Fruit fly (Drosophila melanogaster) whole organism, prepupa: ENCODE data around the gene Pk34A.
A peak's percentile ranks its signal among the peaks of the same experiment; 100 is the strongest.

Experiments
- Blimp-1 ChIP-seq: fragments of 200-800 bp; sonication (Bioruptor generic); optimal IDR thresholded peaks from 3 replicates; lab custom pipeline; 2017; ENCODE audit warnings: missing biosample characterization, missing genetic modification characterization, mild to moderate bottlenecking, moderate library complexity, missing genetic modification reagents
- CG10631 ChIP-seq: fragments of 200-800 bp; sonication (Bioruptor generic); optimal IDR thresholded peaks from 2 replicates; lab custom pipeline; 2016; ENCODE audit warnings: missing biosample characterization, missing genetic modification characterization
- CG10669 ChIP-seq: fragments of 200-800 bp; sonication (Bioruptor generic); optimal IDR thresholded peaks from 3 replicates; lab custom pipeline; 2018; ENCODE audit warnings: missing biosample characterization, mild to moderate bottlenecking, missing genetic modification characterization, moderate library complexity
- CG11294 ChIP-seq: fragments of 200-800 bp; sonication (Bioruptor generic); IDR thresholded peaks from 2 replicates; pipeline ENCODE4 v1.3.6; 2022; ENCODE audit warnings: missing biosample characterization, missing genetic modification characterization
- CG11762 ChIP-seq: fragments of 200-800 bp; sonication (Bioruptor generic); optimal IDR thresholded peaks from 3 replicates; lab custom pipeline; 2016; ENCODE audit warnings: missing biosample characterization, missing genetic modification characterization; ENCODE audit not compliant: insufficient read depth
- CG11902 ChIP-seq: fragments of 200-800 bp; sonication (Bioruptor generic); optimal IDR thresholded peaks from 3 replicates; lab custom pipeline; 2016; ENCODE audit warnings: missing biosample characterization, missing genetic modification characterization
- CG15336 ChIP-seq: fragments of 200-800 bp; sonication (Bioruptor generic); IDR thresholded peaks from 2 replicates; pipeline ENCODE4 v1.3.6; 2022; ENCODE audit warnings: missing biosample characterization, missing genetic modification characterization
- CG1621 ChIP-seq: fragments of 200-800 bp; sonication (Bioruptor generic); optimal IDR thresholded peaks from 3 replicates; lab custom pipeline; 2018; ENCODE audit warnings: missing biosample characterization, mild to moderate bottlenecking, missing genetic modification characterization
- CG16779 ChIP-seq: fragments of 200-800 bp; sonication (Bioruptor generic); optimal IDR thresholded peaks from 3 replicates; lab custom pipeline; 2017; ENCODE audit warnings: missing biosample characterization, mild to moderate bottlenecking, missing genetic modification characterization
- CG3032 ChIP-seq: fragments of 200-800 bp; optimal IDR thresholded peaks from 2 replicates; lab custom pipeline; 2019; ENCODE audit warnings: missing biosample characterization, mild to moderate bottlenecking, missing genetic modification characterization, moderate library complexity
- CG31627 ChIP-seq: fragments of 200-800 bp; sonication (Bioruptor generic); optimal IDR thresholded peaks from 3 replicates; lab custom pipeline; 2016; ENCODE audit warnings: missing biosample characterization, missing genetic modification characterization
- CG32006 ChIP-seq: fragments of 200-800 bp; sonication (Bioruptor generic); optimal IDR thresholded peaks from 3 replicates; lab custom pipeline; 2017; ENCODE audit warnings: missing biosample characterization, mild to moderate bottlenecking, missing genetic modification characterization
- CG34406 ChIP-seq: fragments of 200-800 bp; sonication (Bioruptor generic); optimal IDR thresholded peaks from 3 replicates; lab custom pipeline; 2016; ENCODE audit warnings: missing biosample characterization, missing genetic modification characterization
- CG3919 ChIP-seq: fragments of 200-800 bp; sonication (Bioruptor generic); optimal IDR thresholded peaks from 3 replicates; lab custom pipeline; 2016; ENCODE audit warnings: missing biosample characterization, missing genetic modification characterization
- CG4318 ChIP-seq: fragments of 200-800 bp; sonication (Bioruptor generic); optimal IDR thresholded peaks from 3 replicates; lab custom pipeline; 2017; ENCODE audit warnings: missing biosample characterization, mild to moderate bottlenecking, missing genetic modification characterization
- CG6163 ChIP-seq: fragments of 200-800 bp; sonication (Bioruptor generic); IDR thresholded peaks from 3 replicates; pipeline ENCODE4 v1.3.6; 2022; ENCODE audit warnings: missing biosample characterization, missing genetic modification characterization
- CG6792 ChIP-seq: fragments of 200-800 bp; sonication (Bioruptor generic); optimal IDR thresholded peaks from 3 replicates; lab custom pipeline; 2016; ENCODE audit warnings: missing biosample characterization, missing genetic modification characterization
- CG6808 ChIP-seq: fragments of 200-800 bp; sonication (Bioruptor generic); optimal IDR thresholded peaks from 3 replicates; lab custom pipeline; 2017; ENCODE audit warnings: missing biosample characterization, missing genetic modification characterization, mild to moderate bottlenecking, moderate library complexity, missing genetic modification reagents
- CG6854 ChIP-seq: fragments of 200-800 bp; sonication (Bioruptor generic); optimal IDR thresholded peaks from 2 replicates; lab custom pipeline; 2017; ENCODE audit warnings: missing biosample characterization, mild to moderate bottlenecking, missing genetic modification characterization
- CG7368 ChIP-seq: fragments of 200-800 bp; sonication (Bioruptor generic); optimal IDR thresholded peaks from 3 replicates; lab custom pipeline; 2016; ENCODE audit warnings: missing biosample characterization, missing genetic modification characterization
- CG8119 ChIP-seq: fragments of 200-800 bp; sonication (Bioruptor generic); IDR thresholded peaks from 3 replicates; pipeline ENCODE4 v1.3.6; 2022; ENCODE audit warnings: missing biosample characterization, missing genetic modification characterization
- CG8319 ChIP-seq: fragments of 200-800 bp; sonication (Bioruptor generic); optimal IDR thresholded peaks from 3 replicates; lab custom pipeline; 2016; ENCODE audit warnings: missing biosample characterization, missing genetic modification characterization
- CG8632 ChIP-seq: fragments of 200-800 bp; sonication (Bioruptor generic); optimal IDR thresholded peaks from 3 replicates; lab custom pipeline; 2016; ENCODE audit warnings: missing biosample characterization, missing genetic modification characterization
- CG9139 ChIP-seq: fragments of 200-800 bp; sonication (Bioruptor generic); optimal IDR thresholded peaks from 3 replicates; lab custom pipeline; 2017; ENCODE audit warnings: missing biosample characterization, mild to moderate bottlenecking, missing genetic modification characterization
- Eip78C ChIP-seq: fragments of 200-800 bp; sonication (Bioruptor generic); peaks from one replicate; lab custom pipeline; 2016; ENCODE audit warnings: missing biosample characterization, missing genetic modification characterization
- Eip93F ChIP-seq: fragments of 200-800 bp; sonication (Bioruptor generic); optimal IDR thresholded peaks from 2 replicates; lab custom pipeline; 2016; ENCODE audit warnings: missing biosample characterization, mild to moderate bottlenecking, missing genetic modification characterization
- Ets21C ChIP-seq: fragments of 200-800 bp; sonication (Bioruptor generic); optimal IDR thresholded peaks from 3 replicates; lab custom pipeline; 2016; ENCODE audit warnings: missing biosample characterization, missing genetic modification characterization
- Ets96B ChIP-seq: fragments of 200-800 bp; optimal IDR thresholded peaks from 2 replicates; lab custom pipeline; 2019; ENCODE audit warnings: missing biosample characterization, mild to moderate bottlenecking, missing genetic modification characterization, moderate library complexity
- Gug ChIP-seq: fragments of 200-800 bp; sonication (Bioruptor generic); IDR thresholded peaks from 2 replicates; pipeline ENCODE4 v1.3.6; 2022; ENCODE audit warnings: missing biosample characterization, missing genetic modification characterization
- Hr38 ChIP-seq: sonication (Bioruptor generic); optimal IDR thresholded peaks from 2 replicates; lab custom pipeline; 2016; ENCODE audit warnings: missing biosample characterization, missing genetic modification characterization
- Hr39 ChIP-seq: fragments of 200-800 bp; sonication (Bioruptor generic); optimal IDR thresholded peaks from 2 replicates; lab custom pipeline; 2016; ENCODE audit warnings: missing biosample characterization, missing genetic modification characterization
- Lpt ChIP-seq: fragments of 200-800 bp; sonication (Bioruptor generic); optimal IDR thresholded peaks from 3 replicates; lab custom pipeline; 2016; ENCODE audit warnings: missing biosample characterization, missing genetic modification characterization
- Met ChIP-seq: fragments of 200-800 bp; sonication (Bioruptor generic); optimal IDR thresholded peaks from 3 replicates; lab custom pipeline; 2016; ENCODE audit warnings: missing biosample characterization, missing genetic modification characterization
- OdsH ChIP-seq: fragments of 200-800 bp; sonication (Bioruptor generic); optimal IDR thresholded peaks from 3 replicates; lab custom pipeline; 2016; ENCODE audit warnings: missing biosample characterization, missing genetic modification characterization
- Smox ChIP-seq: fragments of 200-800 bp; sonication (Bioruptor generic); optimal IDR thresholded peaks from 3 replicates; lab custom pipeline; 2016; ENCODE audit warnings: missing biosample characterization, missing genetic modification characterization
- Sox14 ChIP-seq: fragments of 200-800 bp; sonication (Bioruptor generic); optimal IDR thresholded peaks from 3 replicates; lab custom pipeline; 2016; ENCODE audit warnings: missing biosample characterization, missing genetic modification characterization
- Sox15 ChIP-seq: fragments of 200-800 bp; sonication (Bioruptor generic); optimal IDR thresholded peaks from 3 replicates; lab custom pipeline; 2016; ENCODE audit warnings: missing biosample characterization, missing genetic modification characterization
- achi ChIP-seq: fragments of 200-800 bp; sonication (Bioruptor generic); optimal IDR thresholded peaks from 3 replicates; lab custom pipeline; 2016; ENCODE audit warnings: missing biosample characterization, missing genetic modification characterization
- acj6 ChIP-seq: fragments of 200-800 bp; sonication (Bioruptor generic); optimal IDR thresholded peaks from 3 replicates; lab custom pipeline; 2016; ENCODE audit warnings: missing biosample characterization, missing genetic modification characterization
- cyc ChIP-seq: fragments of 200-800 bp; sonication (Bioruptor generic); optimal IDR thresholded peaks from 3 replicates; lab custom pipeline; 2016; ENCODE audit warnings: missing biosample characterization, missing genetic modification characterization
- dac ChIP-seq: fragments of 200-800 bp; sonication (Bioruptor generic); optimal IDR thresholded peaks from 2 replicates; lab custom pipeline; 2017; ENCODE audit warnings: missing biosample characterization, mild to moderate bottlenecking, missing genetic modification characterization
- dsx ChIP-seq: fragments of 200-800 bp; optimal IDR thresholded peaks from 3 replicates; lab custom pipeline; 2019; ENCODE audit warnings: missing biosample characterization, mild to moderate bottlenecking, missing genetic modification characterization, moderate library complexity; ENCODE audit not compliant: poor library complexity, severe bottlenecking
- eg ChIP-seq: fragments of 200-800 bp; sonication (Bioruptor generic); IDR thresholded peaks from 3 replicates; pipeline ENCODE4 v1.3.6; 2022; ENCODE audit warnings: missing biosample characterization, missing genetic modification characterization
- esn ChIP-seq: fragments of 200-800 bp; sonication (Bioruptor generic); optimal IDR thresholded peaks from 2 replicates; lab custom pipeline; 2016; ENCODE audit warnings: missing biosample characterization, mild to moderate bottlenecking, missing genetic modification characterization, moderate library complexity
- fd59A ChIP-seq: fragments of 200-800 bp; sonication (Bioruptor generic); optimal IDR thresholded peaks from 2 replicates; lab custom pipeline; 2017; ENCODE audit warnings: missing biosample characterization, mild to moderate bottlenecking, missing genetic modification characterization, missing genetic modification reagents
- fd85E ChIP-seq: fragments of 200-800 bp; sonication (Bioruptor generic); optimal IDR thresholded peaks from 3 replicates; lab custom pipeline; 2016; ENCODE audit warnings: missing biosample characterization, missing genetic modification characterization
- fkh ChIP-seq: fragments of 200-800 bp; sonication (Bioruptor generic); optimal IDR thresholded peaks from 3 replicates; lab custom pipeline; 2017; ENCODE audit warnings: missing biosample characterization, mild to moderate bottlenecking, missing genetic modification characterization, moderate library complexity
- lz ChIP-seq: fragments of 200-800 bp; sonication (Bioruptor generic); optimal IDR thresholded peaks from 3 replicates; lab custom pipeline; 2016; ENCODE audit warnings: missing biosample characterization, missing genetic modification characterization
- net ChIP-seq: fragments of 200-800 bp; sonication (Bioruptor generic); optimal IDR thresholded peaks from 3 replicates; lab custom pipeline; 2016; ENCODE audit warnings: missing biosample characterization, missing genetic modification characterization
- pdm3 ChIP-seq: fragments of 200-800 bp; sonication (Bioruptor generic); optimal IDR thresholded peaks from 3 replicates; lab custom pipeline; 2016; ENCODE audit warnings: missing biosample characterization, missing genetic modification characterization
- salr ChIP-seq, 2 experiments: fragments of 200-800 bp; sonication (Bioruptor generic); optimal IDR thresholded peaks; 3 replicates each; lab custom pipeline; 2016 to 2018; ENCODE audit warnings: missing biosample characterization in 2 of 2, missing genetic modification characterization in 2 of 2, mild to moderate bottlenecking in 1 of 2
- ss ChIP-seq, 2 experiments: fragments of 200-800 bp; sonication (Bioruptor generic); optimal IDR thresholded peaks; 2 replicates in 1 of 2; 3 replicates in 1 of 2; lab custom pipeline; 2017 to 2018; ENCODE audit warnings: mild to moderate bottlenecking in 2 of 2, missing biosample characterization in 2 of 2, missing genetic modification characterization in 2 of 2, moderate library complexity in 1 of 2
- svp ChIP-seq: fragments of 200-800 bp; sonication (Bioruptor generic); peaks from one replicate; lab custom pipeline; 2016; ENCODE audit warnings: missing biosample characterization, missing genetic modification characterization

Pk34A gene

DNA sequence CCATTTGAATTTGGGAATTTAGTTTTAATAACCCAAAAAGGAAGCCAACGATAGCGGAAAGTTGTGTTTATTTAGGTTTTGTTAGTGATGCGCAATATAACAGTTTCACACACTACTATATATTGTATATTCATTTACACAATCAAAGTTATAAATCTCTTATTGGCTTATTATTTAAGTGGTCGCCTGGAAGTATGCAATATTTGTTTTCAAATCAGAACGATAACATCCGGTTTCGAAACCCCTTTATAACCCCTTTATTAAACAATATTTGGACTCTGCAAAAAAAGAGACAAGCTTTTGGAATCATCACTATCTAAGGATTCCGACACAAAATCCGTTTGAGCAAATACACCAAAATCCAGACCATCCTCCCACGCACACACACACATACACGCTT lies 707 bp upstream of the Pk34A start:
- TF ChIP-seq Lpt (GFP tag; lab: Kevin White, UChicago), result no peak
- TF ChIP-seq CG8632 (GFP tag; lab: Kevin White, UChicago), result peak; percentile 22
- no peak for TF ChIP-seq dac (GFP tag; lab: Kevin White, UChicago)
- no peak for TF ChIP-seq OdsH
- TF ChIP-seq esn (GFP tag; lab: Kevin White, UChicago), result peak; percentile 9
- TF ChIP-seq pdm3 (GFP tag; lab: Kevin White, UChicago), result no peak
- no peak for TF ChIP-seq Sox14
- TF ChIP-seq CG6163 (GFP tag; lab: Robert Waterston, UW), result no peak
- no peak for TF ChIP-seq CG10631 (GFP tag; lab: Kevin White, UChicago)
- no peak for TF ChIP-seq CG7368 (GFP tag; lab: Kevin White, UChicago)
- TF ChIP-seq dsx, result no peak
- TF ChIP-seq Hr39, result no peak
- no peak for TF ChIP-seq salr (GFP tag; optimal IDR thresholded peaks at IDR 0.05; lab: Kevin White, UChicago)
- no peak for TF ChIP-seq CG1621 (tag; lab: Kevin White, UChicago)
- peak; percentile 36 for TF ChIP-seq CG3919 (GFP tag; lab: Kevin White, UChicago)
- no peak for TF ChIP-seq CG10669 (GFP tag; lab: Kevin White, UChicago)
- TF ChIP-seq CG11294 (GFP tag; lab: Robert Waterston, UW), result no peak
- TF ChIP-seq lz (GFP tag; lab: Kevin White, UChicago), result peak; percentile 2
- no peak for TF ChIP-seq acj6
- TF ChIP-seq CG11902 (GFP tag; lab: Kevin White, UChicago), result no peak
- no peak for TF ChIP-seq Ets21C
- TF ChIP-seq CG9139 (GFP tag; lab: Kevin White, UChicago), result no peak
- TF ChIP-seq CG34406, result peak; percentile 16
- peak; percentile 28 for TF ChIP-seq Met (GFP tag; lab: Kevin White, UChicago)
- TF ChIP-seq fd85E (GFP tag; lab: Kevin White, UChicago), result no peak
- peak in 1 of 2 experiments; percentile 13 for TF ChIP-seq ss (GFP tag; optimal IDR thresholded peaks at IDR 0.05; lab: Kevin White, UChicago)
- no peak for TF ChIP-seq fd59A (GFP tag; lab: Kevin White, UChicago)
- no peak for TF ChIP-seq CG16779
- TF ChIP-seq CG31627, result no peak
- no peak for TF ChIP-seq fkh (GFP tag; lab: Kevin White, UChicago)
- TF ChIP-seq CG6808 (GFP tag; lab: Kevin White, UChicago), result peak; percentile 15
- peak; percentile 87 for TF ChIP-seq Eip78C (GFP tag; lab: Kevin White, UChicago)
- TF ChIP-seq CG6854, result peak; percentile 39
- no peak for TF ChIP-seq Eip93F
- TF ChIP-seq net (GFP tag; lab: Kevin White, UChicago), result peak; percentile 6
- peak; percentile 18; the same call in 1 of the 3 replicates for TF ChIP-seq eg (GFP tag; lab: Robert Waterston, UW)
- no peak for TF ChIP-seq svp (GFP tag; lab: Kevin White, UChicago)
- no peak for TF ChIP-seq Blimp-1 (GFP tag; lab: Kevin White, UChicago)
- TF ChIP-seq Smox, result no peak
- TF ChIP-seq Ets96B (tag; lab: Kevin White, UChicago), result no peak
- no peak for TF ChIP-seq Gug
- no peak for TF ChIP-seq CG11762 (GFP tag; lab: Kevin White, UChicago)
- TF ChIP-seq Hr38, result no peak
- no peak for TF ChIP-seq Sox15
- peak; percentile 5 for TF ChIP-seq CG6792 (GFP tag; lab: Kevin White, UChicago)
- TF ChIP-seq CG8319 (GFP tag; lab: Kevin White, UChicago), result no peak
- no peak for TF ChIP-seq CG3032 (tag; lab: Kevin White, UChicago)
- no peak for TF ChIP-seq CG32006 (GFP tag; lab: Kevin White, UChicago)
- 0 out of 3 replicates have a peak, but pooled peaks have one; percentile 22 for TF ChIP-seq CG8119 (GFP tag; lab: Robert Waterston, UW)
- no peak for TF ChIP-seq achi (GFP tag; lab: Kevin White, UChicago)
- TF ChIP-seq CG15336 (GFP tag; lab: Robert Waterston, UW), result no peak
- TF ChIP-seq cyc (GFP tag; lab: Kevin White, UChicago), result no peak
- no peak for TF ChIP-seq CG4318 (GFP tag; lab: Kevin White, UChicago)
